Worm (Caenorhabditis elegans) whole organism, L4 larva: ENCODE measurements around the gene clec-196.

Experiments
- F26F4.8 ChIP-seq: fragments of 200-800 bp; sonication (Bioruptor generic); conservative IDR thresholded peaks from 2 replicates; pipeline ENCODE4 v1.3.6; 2022; ENCODE audit warnings: missing genetic modification characterization, missing compliant biosample characterization
- F37D6.2 ChIP-seq: sonication (generic microtip); optimal IDR thresholded peaks from 2 replicates; lab custom pipeline; 2016; ENCODE audit warnings: mild to moderate bottlenecking, missing genetic modification characterization, missing compliant biosample characterization
- F44E2.7 ChIP-seq: fragments of 200-800 bp; sonication (Bioruptor generic); IDR thresholded peaks from 2 replicates; pipeline ENCODE4 v2.1.2; 2022; ENCODE audit warnings: missing genetic modification characterization, missing compliant biosample characterization
- R02D3.7 ChIP-seq: fragments of 150-350 bp; sonication (generic microtip); optimal IDR thresholded peaks from 3 replicates; lab custom pipeline; 2014; ENCODE audit warnings: missing biosample characterization, missing genetic modification characterization
- T20F7.1 ChIP-seq: fragments of 200-800 bp; sonication (Bioruptor generic); optimal IDR thresholded peaks from 2 replicates; lab custom pipeline; 2018; ENCODE audit warnings: mild to moderate bottlenecking, missing genetic modification characterization, missing compliant biosample characterization
- T26A8.4 ChIP-seq: fragments of 200-800 bp; sonication (Bioruptor generic); IDR thresholded peaks from 2 replicates; pipeline ENCODE4 v1.3.6; 2022; ENCODE audit warnings: missing genetic modification characterization, missing compliant biosample characterization
- Y105C5A.15 ChIP-seq: fragments of 200-800 bp; sonication (Bioruptor generic); IDR thresholded peaks from 2 replicates; pipeline ENCODE4 v1.3.6; 2022; ENCODE audit warnings: missing genetic modification characterization, missing compliant biosample characterization
- Y5F2A.4 ChIP-seq: fragments of 200-800 bp; sonication (Bioruptor generic); optimal IDR thresholded peaks from 2 replicates; lab custom pipeline; 2018; ENCODE audit warnings: mild to moderate bottlenecking, missing genetic modification characterization, missing compliant biosample characterization
- Y75B8A.6 ChIP-seq: fragments of 200-800 bp; sonication (Bioruptor generic); IDR thresholded peaks from 2 replicates; pipeline ENCODE4 v1.3.6; 2022; ENCODE audit warnings: missing genetic modification reagents, missing genetic modification characterization, missing compliant biosample characterization
- ZK546.5 ChIP-seq, 2 experiments: sonication (generic microtip); optimal IDR thresholded peaks; 2 replicates each; lab custom pipeline; 2017; ENCODE audit warnings: missing biosample characterization in 2 of 2, missing genetic modification characterization in 2 of 2
- arid-1 ChIP-seq: fragments of 200-800 bp; sonication (Bioruptor generic); conservative IDR thresholded peaks from 2 replicates; pipeline ENCODE4 v1.3.6; 2022; ENCODE audit warnings: missing genetic modification reagents, missing genetic modification characterization, missing compliant biosample characterization
- ceh-62 ChIP-seq: sonication (generic microtip); optimal IDR thresholded peaks from 2 replicates; lab custom pipeline; 2017; ENCODE audit warnings: missing biosample characterization, missing genetic modification characterization
- cey-2 ChIP-seq: sonication (generic microtip); optimal IDR thresholded peaks from 3 replicates; lab custom pipeline; 2017; ENCODE audit warnings: missing genetic modification characterization, mild to moderate bottlenecking, missing compliant biosample characterization, antibody characterized with exemption, borderline replicate concordance; ENCODE audit not compliant: insufficient read depth
- ctbp-1 ChIP-seq: fragments of 200-800 bp; sonication (Bioruptor generic); IDR thresholded peaks from 2 replicates; pipeline ENCODE4 v1.3.6; 2022; ENCODE audit warnings: missing genetic modification reagents, missing genetic modification characterization, missing compliant biosample characterization
- daf-19 ChIP-seq: fragments of 200-800 bp; sonication (Bioruptor generic); conservative IDR thresholded peaks from 2 replicates; pipeline ENCODE4 v1.3.6; 2022; ENCODE audit warnings: missing genetic modification characterization, missing compliant biosample characterization
- daf-8 ChIP-seq: fragments of 200-800 bp; sonication (Bioruptor generic); IDR thresholded peaks from 2 replicates; pipeline ENCODE4 v1.3.6; 2022; ENCODE audit warnings: missing genetic modification characterization, missing compliant biosample characterization
- dmd-8 ChIP-seq: fragments of 200-800 bp; sonication (Bioruptor generic); IDR thresholded peaks from 2 replicates; pipeline ENCODE4 v1.3.6; 2022; ENCODE audit warnings: missing genetic modification characterization, missing compliant biosample characterization
- dpl-1 ChIP-seq: fragments of 150-350 bp; optimal IDR thresholded peaks from 2 replicates; lab custom pipeline; 2014; ENCODE audit warnings: missing biosample characterization, missing genetic modification reagents, missing genetic modification characterization
- duxl-1 ChIP-seq: sonication (generic microtip); optimal IDR thresholded peaks from 2 replicates; lab custom pipeline; 2016; ENCODE audit warnings: mild to moderate bottlenecking, missing genetic modification characterization, moderate library complexity, missing compliant biosample characterization; ENCODE audit not compliant: poor library complexity
- egl-27 ChIP-seq: sonication (generic microtip); optimal IDR thresholded peaks from 3 replicates; lab custom pipeline; 2017; ENCODE audit warnings: missing biosample characterization, missing genetic modification reagents, missing genetic modification characterization
- egl-43 ChIP-seq: fragments of 200-800 bp; sonication (Bioruptor generic); IDR thresholded peaks from 2 replicates; pipeline ENCODE4 v1.3.6; 2022; ENCODE audit warnings: missing genetic modification reagents, missing genetic modification characterization, missing compliant biosample characterization
- fos-1 ChIP-seq: fragments of 150-350 bp; optimal IDR thresholded peaks from 2 replicates; lab custom pipeline; 2014; ENCODE audit warnings: missing biosample characterization, missing genetic modification characterization
- hif-1 ChIP-seq, 2 experiments: sonication (generic microtip); optimal IDR thresholded peaks; 2 replicates each; lab custom pipeline; 2016 to 2017; ENCODE audit warnings: missing compliant biosample characterization in 2 of 2, missing genetic modification characterization in 2 of 2, missing genetic modification reagents in 2 of 2, missing genotype in 2 of 2, mild to moderate bottlenecking in 1 of 2
- hlh-11 ChIP-seq: fragments of 200-800 bp; sonication (Bioruptor generic); optimal IDR thresholded peaks from 2 replicates; lab custom pipeline; 2018; ENCODE audit warnings: mild to moderate bottlenecking, missing genetic modification characterization, missing compliant biosample characterization
- lin-1 ChIP-seq: fragments of 200-800 bp; sonication (Bioruptor generic); IDR thresholded peaks from 2 replicates; pipeline ENCODE4 v1.3.6; 2022; ENCODE audit warnings: missing genetic modification reagents, missing genetic modification characterization, missing compliant biosample characterization
- lin-29 ChIP-seq: fragments of 200-800 bp; sonication (Bioruptor generic); IDR thresholded peaks from 2 replicates; pipeline ENCODE4 v1.3.6; 2022; ENCODE audit warnings: missing genetic modification reagents, missing genetic modification characterization, missing compliant biosample characterization
- madf-5 ChIP-seq, 2 experiments: fragments of 200-800 bp; sonication (Bioruptor generic); IDR thresholded peaks; 2 replicates each; pipeline ENCODE4 v1.3.6; 2022; ENCODE audit warnings: missing compliant biosample characterization in 2 of 2, missing genetic modification characterization in 2 of 2
- madf-9 ChIP-seq: fragments of 200-800 bp; sonication (Bioruptor generic); conservative IDR thresholded peaks from 2 replicates; pipeline ENCODE4 v1.3.6; 2022; ENCODE audit warnings: missing genetic modification reagents, missing genetic modification characterization, missing compliant biosample characterization
- mdl-1 ChIP-seq, 2 experiments: fragments of 150-350 bp in 1 of 2; sonication (generic microtip) in 1 of 2; optimal IDR thresholded peaks; 2 replicates each; lab custom pipeline; 2014 to 2017; ENCODE audit warnings: missing biosample characterization in 2 of 2, missing genetic modification characterization in 2 of 2
- nhr-111 ChIP-seq: fragments of 200-800 bp; sonication (Bioruptor generic); optimal IDR thresholded peaks from 2 replicates; lab custom pipeline; 2018; ENCODE audit warnings: mild to moderate bottlenecking, missing genetic modification characterization, missing compliant biosample characterization
- nhr-237 ChIP-seq: sonication (generic microtip); optimal IDR thresholded peaks from 2 replicates; lab custom pipeline; 2017; ENCODE audit warnings: missing biosample characterization, missing genetic modification characterization
- nhr-25 ChIP-seq: sonication (generic microtip); optimal IDR thresholded peaks from 2 replicates; lab custom pipeline; 2017; ENCODE audit warnings: missing genetic modification characterization, mild to moderate bottlenecking, missing compliant biosample characterization, antibody characterized with exemption, moderate library complexity, borderline replicate concordance; ENCODE audit not compliant: insufficient read depth
- nhr-42 ChIP-seq: fragments of 200-800 bp; sonication (Bioruptor generic); IDR thresholded peaks from 2 replicates; pipeline ENCODE4 v1.3.6; 2022; ENCODE audit warnings: missing genetic modification characterization, missing compliant biosample characterization
- nhr-6 ChIP-seq: fragments of 150-350 bp; optimal IDR thresholded peaks from 2 replicates; lab custom pipeline; 2014; ENCODE audit warnings: missing biosample characterization, missing genetic modification characterization
- pha-4 ChIP-seq, 2 experiments: fragments of 150-350 bp in 1 of 2; fragments of 200-800 bp in 1 of 2; sonication (Bioruptor generic) in 1 of 2; IDR thresholded peaks in 1 of 2; optimal IDR thresholded peaks in 1 of 2; 2 replicates each; pipeline versions ENCODE4 v1.3.6 to Lab custom; 2014 to 2022; ENCODE audit warnings: missing genetic modification characterization in 2 of 2, missing genetic modification reagents in 2 of 2, missing biosample characterization in 1 of 2, missing compliant biosample characterization in 1 of 2
- php-3 ChIP-seq: fragments of 200-800 bp; sonication (Bioruptor generic); IDR thresholded peaks from 2 replicates; pipeline ENCODE4 v1.3.6; 2022; ENCODE audit warnings: missing genetic modification reagents, missing genetic modification characterization, missing compliant biosample characterization
- pqm-1 ChIP-seq: sonication (generic microtip); optimal IDR thresholded peaks from 2 replicates; lab custom pipeline; 2017; ENCODE audit warnings: missing biosample characterization, missing genetic modification characterization
- saeg-2 ChIP-seq: fragments of 200-800 bp; sonication (Bioruptor generic); IDR thresholded peaks from 2 replicates; pipeline ENCODE4 v1.3.6; 2022; ENCODE audit warnings: missing genetic modification reagents, missing genetic modification characterization, missing compliant biosample characterization
- set-16 ChIP-seq: fragments of 200-800 bp; sonication (Bioruptor generic); IDR thresholded peaks from 2 replicates; pipeline ENCODE4 v1.3.6; 2022; ENCODE audit warnings: missing genetic modification reagents, missing genetic modification characterization, missing compliant biosample characterization
- snpc-1.2 ChIP-seq: fragments of 200-800 bp; sonication (Bioruptor generic); IDR thresholded peaks from 2 replicates; pipeline ENCODE4 v1.3.6; 2022; ENCODE audit warnings: missing genetic modification reagents, missing genetic modification characterization, missing compliant biosample characterization
- tag-97 ChIP-seq: fragments of 200-800 bp; sonication (Bioruptor generic); IDR thresholded peaks from 2 replicates; pipeline ENCODE4 v1.3.6; 2022; ENCODE audit warnings: missing genetic modification characterization, missing compliant biosample characterization
- tra-1 ChIP-seq: fragments of 200-800 bp; sonication (Bioruptor generic); IDR thresholded peaks from 2 replicates; pipeline ENCODE4 v1.3.6; 2022; ENCODE audit warnings: missing genetic modification reagents, missing genetic modification characterization, missing compliant biosample characterization
- unc-39 ChIP-seq: sonication (generic microtip); optimal IDR thresholded peaks from 2 replicates; lab custom pipeline; 2017; ENCODE audit warnings: missing biosample characterization, missing genetic modification characterization
- unc-62 ChIP-seq, 3 experiments: fragments of 150-350 bp in 1 of 3; sonication (generic microtip); optimal IDR thresholded peaks in 2 of 3; peaks in 1 of 3; 1 replicate in 1 of 3; 2 replicates in 2 of 3; lab custom pipeline; 2014 to 2017; ENCODE audit warnings: missing biosample characterization in 3 of 3, missing genetic modification characterization in 3 of 3, missing genetic modification reagents in 3 of 3, missing genotype in 1 of 3
- zip-11 ChIP-seq: fragments of 200-800 bp; sonication (Bioruptor generic); IDR thresholded peaks from 2 replicates; pipeline ENCODE4 v1.3.6; 2022; ENCODE audit warnings: missing genetic modification characterization, missing compliant biosample characterization
- ztf-7 ChIP-seq: fragments of 150-350 bp; optimal IDR thresholded peaks from 2 replicates; lab custom pipeline; 2014; ENCODE audit warnings: missing biosample characterization, missing genetic modification characterization

Gene clec-196

ce11 chrIV:17277459-17278173 is 860 bp downstream of the clec-196 start (continued):
- TF ChIP-seq nhr-237 (tag; lab: Kevin White, UChicago) (no peak), F26F4.8 (GFP tag; lab: Robert Waterston, UW) (no peak), R02D3.7 (no peak), F44E2.7 (GFP tag; lab: Robert Waterston, UW) (no peak), ctbp-1 (no peak), set-16 (GFP tag; lab: Robert Waterston, UW) (no peak), php-3 (GFP tag; lab: Robert Waterston, UW) (no peak; the same call in 1 of the 2 replicates), ceh-62 (tag; lab: Kevin White, UChicago) (no peak), nhr-111 (GFP tag; lab: Kevin White, UChicago) (no peak), T26A8.4 (GFP tag; lab: Robert Waterston, UW) (0 out of 2 replicates have a peak, but pooled peaks have one; percentile 6), pqm-1 (no peak), Y75B8A.6 (no peak), egl-43 (no peak), madf-9 (GFP tag; lab: Robert Waterston, UW) (no peak), Y5F2A.4 (no peak), egl-27 (tag; lab: Kevin White, UChicago) (no peak), snpc-1.2 (peak; percentile 65; the same call in 1 of the 2 replicates)
- TF ChIP-seq, all 104 proteins: peak for 8

ce11 chrIV:17278363-17278762 is 1.6 kb downstream of the clec-196 start:
- peak; percentile 62 for TF ChIP-seq fos-1 (tag; lab: Kevin White, UChicago)
- no peak for TF ChIP-seq unc-39
- TF ChIP-seq F44E2.7 (GFP tag; lab: Robert Waterston, UW) = 0 out of 2 replicates have a peak, but pooled peaks have one; percentile 57
- TF ChIP-seq nhr-42 (GFP tag; lab: Robert Waterston, UW) = peak; percentile 90
- no peak for TF ChIP-seq tag-97 (GFP tag; lab: Robert Waterston, UW)
- peak; percentile 76 for TF ChIP-seq nhr-6 (tag; lab: Kevin White, UChicago)
- TF ChIP-seq dmd-8 (GFP tag; lab: Robert Waterston, UW) = no peak
- peak; percentile 88 for TF ChIP-seq saeg-2 (GFP tag; lab: Robert Waterston, UW)
- TF ChIP-seq cey-2 (tag; lab: Kevin White, UChicago) = no peak
- TF ChIP-seq F37D6.2 = peak; percentile 95
- TF ChIP-seq madf-5 (GFP tag; IDR thresholded peaks at IDR 0.05; lab: Robert Waterston, UW) = peak; percentile 12 to 82; a peak in 2 of 4 replicates
- peak in 1 of 2 experiments; percentile 66 for TF ChIP-seq ZK546.5 (tag; optimal IDR thresholded peaks at IDR 0.05; lab: Kevin White, UChicago)
- peak; percentile 90 for TF ChIP-seq T20F7.1 (GFP tag; lab: Kevin White, UChicago)
- 0 out of 2 replicates have a peak, but pooled peaks have one; percentile 46 for TF ChIP-seq daf-8 (GFP tag; lab: Robert Waterston, UW)
- peak; percentile 50; the same call in 1 of the 2 replicates for TF ChIP-seq Y105C5A.15 (GFP tag; lab: Robert Waterston, UW)
- peak; percentile 62 for TF ChIP-seq duxl-1 (tag; lab: Kevin White, UChicago)
- peak; percentile 47 to 79 for TF ChIP-seq mdl-1 (tag; optimal IDR thresholded peaks at IDR 0.05; lab: Kevin White, UChicago)
- TF ChIP-seq pha-4 (GFP tag; IDR thresholded peaks at IDR 0.05; lab: Robert Waterston, UW) = peak; percentile 93
- TF ChIP-seq pha-4 (tag; optimal IDR thresholded peaks at IDR 0.05; lab: Kevin White, UChicago) = peak; percentile 46
- peak; percentile 75 for TF ChIP-seq arid-1 (GFP tag; lab: Robert Waterston, UW)
- peak; percentile 97 for TF ChIP-seq hlh-11 (tag; lab: Kevin White, UChicago)
- TF ChIP-seq hif-1 (tag; optimal IDR thresholded peaks at IDR 0.05; lab: Kevin White, UChicago) = peak; percentile 70 to 97
- TF ChIP-seq daf-19 (GFP tag; lab: Robert Waterston, UW) = peak; percentile 90
- TF ChIP-seq egl-43 = peak; percentile 94
- peak; percentile 87 for TF ChIP-seq lin-29
- peak; percentile 96 for TF ChIP-seq nhr-25 (tag; lab: Kevin White, UChicago)
- TF ChIP-seq nhr-111 (GFP tag; lab: Kevin White, UChicago) = no peak
- TF ChIP-seq unc-62 (GFP tag; optimal IDR thresholded peaks at IDR 0.05 in 1 of 2; lab: Kevin White, UChicago) = peak; percentile 31 to 97
- no peak for TF ChIP-seq unc-62 (tag; optimal IDR thresholded peaks at IDR 0.05; lab: Kevin White, UChicago)
- 0 out of 2 replicates have a peak, but pooled peaks have one; percentile 24 for TF ChIP-seq zip-11 (GFP tag; lab: Robert Waterston, UW)
- peak; percentile 63 for TF ChIP-seq ztf-7 (tag; lab: Kevin White, UChicago)
- TF ChIP-seq dpl-1 (GFP tag; lab: Kevin White, UChicago) = peak; percentile 82
- TF ChIP-seq set-16 (GFP tag; lab: Robert Waterston, UW) = peak; percentile 65
- peak; percentile 60; the same call in 1 of the 2 replicates for TF ChIP-seq lin-1 (GFP tag; lab: Robert Waterston, UW)
- peak; percentile 97 for TF ChIP-seq tra-1 (GFP tag; lab: Robert Waterston, UW)
